Worm (Caenorhabditis elegans) whole organism, L2 larva: Measurements from ENCODE around the gene T28A11.4.

ENCODE experiments used
- C34F6.9 ChIP-seq: fragments of 150-350 bp; optimal IDR thresholded peaks from 2 replicates; lab custom pipeline; 2014; ENCODE audit warnings: missing biosample characterization, missing genetic modification characterization
- F13H6.1 ChIP-seq: sonication (generic microtip); optimal IDR thresholded peaks from 2 replicates; lab custom pipeline; 2016; ENCODE audit warnings: missing genetic modification characterization, missing compliant biosample characterization
- R02D3.7 ChIP-seq: fragments of 150-350 bp; optimal IDR thresholded peaks from 2 replicates; lab custom pipeline; 2014; ENCODE audit warnings: missing biosample characterization, missing genetic modification characterization
- Y55F3AM.14 ChIP-seq: fragments of 200-800 bp; sonication (Bioruptor generic); optimal IDR thresholded peaks from 2 replicates; lab custom pipeline; 2018; ENCODE audit warnings: mild to moderate bottlenecking, missing genetic modification characterization, missing compliant biosample characterization
- ZK546.5 ChIP-seq: sonication (generic microtip); optimal IDR thresholded peaks from 2 replicates; lab custom pipeline; 2017; ENCODE audit warnings: missing biosample characterization, missing genetic modification characterization
- alr-1 ChIP-seq: fragments of 150-350 bp; optimal IDR thresholded peaks from 2 replicates; lab custom pipeline; 2014; ENCODE audit warnings: missing biosample characterization, missing genetic modification characterization
- blmp-1 ChIP-seq: sonication (generic microtip); optimal IDR thresholded peaks from 2 replicates; lab custom pipeline; 2017; ENCODE audit warnings: missing genetic modification characterization, mild to moderate bottlenecking, missing compliant biosample characterization, antibody characterized with exemption, moderate library complexity; ENCODE audit not compliant: insufficient read depth
- ceh-16 ChIP-seq: fragments of 150-350 bp; optimal IDR thresholded peaks from 2 replicates; lab custom pipeline; 2014; ENCODE audit warnings: missing biosample characterization, missing genetic modification characterization
- ceh-82 ChIP-seq: fragments of 150-350 bp; optimal IDR thresholded peaks from 2 replicates; lab custom pipeline; 2014; ENCODE audit warnings: missing biosample characterization, missing genetic modification characterization
- crh-2 ChIP-seq: sonication (generic microtip); optimal IDR thresholded peaks from 2 replicates; lab custom pipeline; 2017; ENCODE audit warnings: missing biosample characterization, missing genetic modification characterization
- dmd-4 ChIP-seq: sonication (generic microtip); optimal IDR thresholded peaks from 2 replicates; lab custom pipeline; 2017; ENCODE audit warnings: missing biosample characterization, missing genetic modification characterization
- egl-27 ChIP-seq: sonication (generic microtip); optimal IDR thresholded peaks from 3 replicates; lab custom pipeline; 2017; ENCODE audit warnings: missing biosample characterization, missing genetic modification reagents, missing genetic modification characterization
- elt-1 ChIP-seq: fragments of 150-350 bp; optimal IDR thresholded peaks from 2 replicates; lab custom pipeline; 2014; ENCODE audit warnings: missing biosample characterization, missing genetic modification characterization
- elt-3 ChIP-seq: sonication (generic microtip); optimal IDR thresholded peaks from 2 replicates; lab custom pipeline; 2017; ENCODE audit warnings: missing biosample characterization, missing genetic modification characterization
- fos-1 ChIP-seq: fragments of 150-350 bp; optimal IDR thresholded peaks from 2 replicates; lab custom pipeline; 2014; ENCODE audit warnings: missing biosample characterization, missing genetic modification characterization
- gmeb-1 ChIP-seq: fragments of 150-350 bp; optimal IDR thresholded peaks from 2 replicates; lab custom pipeline; 2014; ENCODE audit warnings: missing biosample characterization, missing genetic modification characterization
- lin-11 ChIP-seq: fragments of 150-350 bp; sonication (generic microtip); optimal IDR thresholded peaks from 2 replicates; lab custom pipeline; 2014; ENCODE audit warnings: missing biosample characterization, missing genetic modification characterization, inconsistent platforms, mixed read lengths
- lin-13 ChIP-seq: fragments of 150-350 bp; optimal IDR thresholded peaks from 2 replicates; lab custom pipeline; 2014; ENCODE audit warnings: missing biosample characterization, missing genetic modification reagents, missing genetic modification characterization
- lsy-2 ChIP-seq, 2 experiments: fragments of 150-350 bp in 1 of 2; sonication (generic microtip) in 1 of 2; optimal IDR thresholded peaks; 2 replicates each; lab custom pipeline; 2014 to 2017; ENCODE audit warnings: missing biosample characterization in 2 of 2, missing genetic modification characterization in 2 of 2
- mab-5 ChIP-seq: fragments of 150-350 bp; optimal IDR thresholded peaks from 2 replicates; lab custom pipeline; 2014; ENCODE audit warnings: missing biosample characterization, missing genetic modification characterization
- mbf-1 ChIP-seq: sonication (generic microtip); optimal IDR thresholded peaks from 2 replicates; lab custom pipeline; 2017; ENCODE audit warnings: missing biosample characterization, missing genetic modification characterization
- mdl-1 ChIP-seq, 2 experiments: fragments of 150-350 bp in 1 of 2; sonication (generic microtip) in 1 of 2; optimal IDR thresholded peaks; 2 replicates each; lab custom pipeline; 2017; ENCODE audit warnings: missing biosample characterization in 2 of 2, missing genetic modification characterization in 2 of 2
- nhr-10 ChIP-seq: sonication (generic microtip); optimal IDR thresholded peaks from 2 replicates; lab custom pipeline; 2017; ENCODE audit warnings: missing biosample characterization, missing genetic modification characterization
- nhr-11 ChIP-seq: fragments of 150-350 bp; optimal IDR thresholded peaks from 2 replicates; lab custom pipeline; 2014; ENCODE audit warnings: missing biosample characterization, missing genetic modification characterization
- nhr-12 ChIP-seq: fragments of 150-350 bp; optimal IDR thresholded peaks from 2 replicates; lab custom pipeline; 2014; ENCODE audit warnings: missing biosample characterization, missing genetic modification characterization
- nhr-129 ChIP-seq: fragments of 150-350 bp; optimal IDR thresholded peaks from 2 replicates; lab custom pipeline; 2014; ENCODE audit warnings: missing biosample characterization, missing genetic modification characterization
- nhr-237 ChIP-seq: fragments of 150-350 bp; optimal IDR thresholded peaks from 2 replicates; lab custom pipeline; 2014; ENCODE audit warnings: missing biosample characterization, missing genetic modification characterization
- nhr-25 ChIP-seq: fragments of 150-350 bp; sonication (generic microtip); optimal IDR thresholded peaks from 3 replicates; lab custom pipeline; 2014; ENCODE audit warnings: missing biosample characterization, missing genetic modification characterization
- nhr-6 ChIP-seq: fragments of 150-350 bp; optimal IDR thresholded peaks from 2 replicates; lab custom pipeline; 2014; ENCODE audit warnings: missing biosample characterization, missing genetic modification characterization
- nhr-77 ChIP-seq: fragments of 150-350 bp; optimal IDR thresholded peaks from 2 replicates; lab custom pipeline; 2014; ENCODE audit warnings: missing biosample characterization, missing genetic modification characterization
- peb-1 ChIP-seq: fragments of 150-350 bp; optimal IDR thresholded peaks from 2 replicates; lab custom pipeline; 2014; ENCODE audit warnings: missing biosample characterization, missing genetic modification characterization
- sem-4 ChIP-seq: fragments of 150-350 bp; optimal IDR thresholded peaks from 2 replicates; lab custom pipeline; 2014; ENCODE audit warnings: missing biosample characterization, missing genetic modification reagents, missing genetic modification characterization
- skn-1 ChIP-seq: sonication (generic microtip); optimal IDR thresholded peaks from 2 replicates; lab custom pipeline; 2017; ENCODE audit warnings: missing biosample characterization, missing genetic modification characterization
- sma-9 ChIP-seq, 2 experiments: fragments of 150-350 bp in 1 of 2; sonication (generic microtip) in 1 of 2; optimal IDR thresholded peaks; 2 replicates each; lab custom pipeline; 2014 to 2016; ENCODE audit warnings: missing genetic modification characterization in 2 of 2, mild to moderate bottlenecking in 1 of 2, missing biosample characterization in 1 of 2, missing compliant biosample characterization in 1 of 2, missing genetic modification reagents in 1 of 2, moderate library complexity in 1 of 2
- snpc-4 ChIP-seq: fragments of 150-350 bp; optimal IDR thresholded peaks from 2 replicates; lab custom pipeline; 2014; ENCODE audit warnings: missing biosample characterization, missing genetic modification characterization
- unc-55 ChIP-seq: fragments of 150-350 bp; sonication (generic microtip); optimal IDR thresholded peaks from 3 replicates; lab custom pipeline; 2014; ENCODE audit warnings: missing biosample characterization, missing genetic modification reagents, missing genetic modification characterization
- unc-62 ChIP-seq: fragments of 150-350 bp; optimal IDR thresholded peaks from 2 replicates; lab custom pipeline; 2014; ENCODE audit warnings: missing biosample characterization, missing genetic modification reagents, missing genetic modification characterization
- ztf-11 ChIP-seq: sonication (generic microtip); optimal IDR thresholded peaks from 2 replicates; lab custom pipeline; 2017; ENCODE audit warnings: missing biosample characterization, missing genetic modification characterization
- ztf-4 ChIP-seq: fragments of 150-350 bp; optimal IDR thresholded peaks from 2 replicates; lab custom pipeline; 2014; ENCODE audit warnings: missing biosample characterization, missing genetic modification characterization

Gene T28A11.4

ce11 chrV:3241175-3241574, 32.7 kb upstream of the T28A11.4 start, which contains the start of gene srj-11:
Gene srj-11, plus strand, starts transcription at chrV:3241424.
- TF ChIP-seq crh-2, result no peak
- TF ChIP-seq nhr-11 (tag; lab: Kevin White, UChicago), result no peak
- TF ChIP-seq egl-27, result no peak
- no peak for TF ChIP-seq C34F6.9 (tag; lab: Kevin White, UChicago)
- TF ChIP-seq snpc-4, result no peak
- no peak for TF ChIP-seq lin-11 (tag; lab: Kevin White, UChicago)
- no peak for TF ChIP-seq nhr-77 (tag; lab: Kevin White, UChicago)
- no peak for TF ChIP-seq unc-55 (GFP tag; lab: Kevin White, UChicago)
- TF ChIP-seq mdl-1 (tag; optimal IDR thresholded peaks at IDR 0.05; lab: Kevin White, UChicago), result no peak
- TF ChIP-seq ztf-11, result no peak

- TF ChIP-seq nhr-129, result no peak
- no peak for TF ChIP-seq blmp-1 (tag; lab: Kevin White, UChicago)
- no peak for TF ChIP-seq nhr-77 (tag; lab: Kevin White, UChicago)
- no peak for TF ChIP-seq nhr-10
- TF ChIP-seq unc-55 (GFP tag; lab: Kevin White, UChicago), result no peak
- no peak for TF ChIP-seq nhr-11 (tag; lab: Kevin White, UChicago)
- no peak for TF ChIP-seq dmd-4 (tag; lab: Kevin White, UChicago)
These were observed 30.9 kb upstream of the T28A11.4 start, which contains the start of gene gst-23 for ce11 chrV:3242984-3243383. Gene gst-23, plus strand, starts transcription at chrV:3243284.

- TF ChIP-seq ztf-11, result no peak
- no peak for TF ChIP-seq mdl-1 (tag; optimal IDR thresholded peaks at IDR 0.05; lab: Kevin White, UChicago)
- TF ChIP-seq nhr-12 (tag; lab: Kevin White, UChicago), result no peak
- TF ChIP-seq lin-13 (GFP tag; lab: Kevin White, UChicago), result no peak
These were observed 29.1 kb upstream of the T28A11.4 start, which contains the start of gene srj-7 for ce11 chrV:3244703-3245102. Gene srj-7, plus strand, starts transcription at chrV:3245003.

- TF ChIP-seq peb-1 (tag; lab: Kevin White, UChicago) (no peak), fos-1 (tag; lab: Kevin White, UChicago) (no peak), nhr-12 (tag; lab: Kevin White, UChicago) (no peak), nhr-6 (tag; lab: Kevin White, UChicago) (no peak), F13H6.1 (tag; lab: Kevin White, UChicago) (no peak), sma-9 (GFP tag; optimal IDR thresholded peaks at IDR 0.05; lab: Kevin White, UChicago) (no peak), sma-9 (tag; optimal IDR thresholded peaks at IDR 0.05; lab: Kevin White, UChicago) (no peak), snpc-4 (no peak), lin-11 (tag; lab: Kevin White, UChicago) (no peak), nhr-237 (tag; lab: Kevin White, UChicago) (no peak), lin-13 (GFP tag; lab: Kevin White, UChicago) (no peak), ztf-4 (tag; lab: Kevin White, UChicago) (no peak), mbf-1 (no peak), mab-5 (tag; lab: Kevin White, UChicago) (no peak), lsy-2 (tag; optimal IDR thresholded peaks at IDR 0.05; lab: Kevin White, UChicago) (no peak), Y55F3AM.14 (GFP tag; lab: Kevin White, UChicago) (no peak), alr-1 (tag; lab: Kevin White, UChicago) (no peak), ceh-82 (no peak), egl-27 (no peak), unc-62 (no peak)
These were observed 26.3 kb upstream of the T28A11.4 start, which contains the start of gene srj-8 for ce11 chrV:3247515-3247914. Gene srj-8, plus strand, starts transcription at chrV:3247815.

ce11 chrV:3250153-3250552, 23.7 kb upstream of the T28A11.4 start, which contains the start of gene T28A11.13:
Gene T28A11.13, minus strand, starts transcription at chrV:3250253.
- TF ChIP-seq ZK546.5 (tag; lab: Kevin White, UChicago), result no peak
- TF ChIP-seq R02D3.7, result no peak
- TF ChIP-seq nhr-77 (tag; lab: Kevin White, UChicago), result no peak
- no peak for TF ChIP-seq peb-1 (tag; lab: Kevin White, UChicago)
- no peak for TF ChIP-seq mdl-1 (tag; optimal IDR thresholded peaks at IDR 0.05; lab: Kevin White, UChicago)
- no peak for TF ChIP-seq ztf-11
- no peak for TF ChIP-seq elt-3 (tag; lab: Kevin White, UChicago)
- no peak for TF ChIP-seq unc-55 (GFP tag; lab: Kevin White, UChicago)
- TF ChIP-seq nhr-11 (tag; lab: Kevin White, UChicago), result no peak
- no peak for TF ChIP-seq nhr-25
- no peak for TF ChIP-seq C34F6.9 (tag; lab: Kevin White, UChicago)
- TF ChIP-seq sem-4 (tag; lab: Kevin White, UChicago), result no peak
- no peak for TF ChIP-seq elt-1
- TF ChIP-seq skn-1, result no peak
- no peak for TF ChIP-seq ceh-16 (tag; lab: Kevin White, UChicago)
- no peak for TF ChIP-seq dmd-4 (tag; lab: Kevin White, UChicago)
- TF ChIP-seq lin-13 (GFP tag; lab: Kevin White, UChicago), result no peak
- TF ChIP-seq lin-11 (tag; lab: Kevin White, UChicago), result no peak
- TF ChIP-seq gmeb-1 (tag; lab: Kevin White, UChicago), result no peak
